Worm (Caenorhabditis elegans) whole organism, young adult: ENCODE results near the gene cpt-5.

ENCODE experiments used
- B0035.1 ChIP-seq: sonication (generic microtip); optimal IDR thresholded peaks from 2 replicates; lab custom pipeline; 2016; ENCODE audit warnings: missing genetic modification characterization, mild to moderate bottlenecking, missing compliant biosample characterization, missing genotype, missing genetic modification reagents
- C06A6.2 ChIP-seq: fragments of 200-800 bp; sonication (Bioruptor generic); conservative IDR thresholded peaks from 2 replicates; pipeline ENCODE4 v1.3.6; 2022; ENCODE audit warnings: missing genetic modification characterization, missing compliant biosample characterization
- F33H1.4 ChIP-seq: fragments of 200-800 bp; sonication (Bioruptor generic); IDR thresholded peaks from 2 replicates; pipeline ENCODE4 v1.3.6; 2022; ENCODE audit warnings: missing genetic modification reagents, missing genetic modification characterization, missing compliant biosample characterization
- F37B4.10 ChIP-seq: fragments of 200-800 bp; sonication (Bioruptor generic); IDR thresholded peaks from 2 replicates; pipeline ENCODE4 v1.3.6; 2022; ENCODE audit warnings: missing genetic modification characterization, missing compliant biosample characterization
- F49E8.2 ChIP-seq: sonication (generic microtip); optimal IDR thresholded peaks from 3 replicates; lab custom pipeline; 2017; ENCODE audit warnings: missing genetic modification characterization, mild to moderate bottlenecking, missing compliant biosample characterization, antibody characterized with exemption, moderate library complexity; ENCODE audit not compliant: insufficient read depth
- F52B5.7 ChIP-seq: sonication (generic microtip); optimal IDR thresholded peaks from 2 replicates; lab custom pipeline; 2016; ENCODE audit warnings: mild to moderate bottlenecking, missing genetic modification characterization, missing compliant biosample characterization
- F55B11.4 ChIP-seq: sonication (generic microtip); optimal IDR thresholded peaks from 2 replicates; lab custom pipeline; 2016; ENCODE audit warnings: missing compliant biosample characterization, missing genetic modification characterization, borderline replicate concordance; ENCODE audit not compliant: insufficient read depth
- K12H6.12 ChIP-seq: fragments of 200-800 bp; sonication (Bioruptor generic); optimal IDR thresholded peaks from 2 replicates; lab custom pipeline; 2018; ENCODE audit warnings: mild to moderate bottlenecking, missing genetic modification characterization, missing compliant biosample characterization
- T26A5.8 ChIP-seq: sonication (generic microtip); optimal IDR thresholded peaks from 2 replicates; lab custom pipeline; 2016; ENCODE audit warnings: missing genetic modification characterization, missing compliant biosample characterization
- Y95B8A.8 ChIP-seq: fragments of 200-800 bp; sonication (Bioruptor generic); IDR thresholded peaks from 2 replicates; pipeline ENCODE4 v1.3.6; 2022; ENCODE audit warnings: missing genetic modification reagents, missing genetic modification characterization, missing compliant biosample characterization
- akir-1 ChIP-seq: fragments of 200-800 bp; sonication (Bioruptor generic); optimal IDR thresholded peaks from 2 replicates; lab custom pipeline; 2018; ENCODE audit warnings: mild to moderate bottlenecking, missing genetic modification characterization, moderate library complexity, missing compliant biosample characterization
- aptf-2 ChIP-seq: fragments of 200-800 bp; sonication (Bioruptor generic); conservative IDR thresholded peaks from 2 replicates; pipeline ENCODE4 v1.3.6; 2022; ENCODE audit warnings: missing genetic modification reagents, missing genetic modification characterization, missing compliant biosample characterization
- atf-7 ChIP-seq: sonication (generic microtip); optimal IDR thresholded peaks from 2 replicates; lab custom pipeline; 2017; ENCODE audit warnings: mild to moderate bottlenecking, missing genetic modification characterization, missing compliant biosample characterization
- athp-1 ChIP-seq: sonication (generic microtip); optimal IDR thresholded peaks from 2 replicates; lab custom pipeline; 2017; ENCODE audit warnings: mild to moderate bottlenecking, missing genetic modification characterization, missing compliant biosample characterization
- attf-3 ChIP-seq: fragments of 200-800 bp; sonication (Bioruptor generic); conservative IDR thresholded peaks from 2 replicates; pipeline ENCODE4 v1.3.6; 2022; ENCODE audit warnings: missing genetic modification reagents, missing genetic modification characterization, missing compliant biosample characterization
- efl-1 ChIP-seq: fragments of 150-350 bp; optimal IDR thresholded peaks from 2 replicates; lab custom pipeline; 2014; ENCODE audit warnings: missing biosample characterization, missing genetic modification reagents, missing genetic modification characterization
- egl-18 ChIP-seq: fragments of 200-800 bp; sonication (Bioruptor generic); IDR thresholded peaks from 2 replicates; pipeline ENCODE4 v1.3.6; 2022; ENCODE audit warnings: missing genetic modification reagents, missing genetic modification characterization, missing compliant biosample characterization
- ets-4 ChIP-seq: fragments of 200-800 bp; sonication (Bioruptor generic); optimal IDR thresholded peaks from 2 replicates; lab custom pipeline; 2018; ENCODE audit warnings: mild to moderate bottlenecking, missing genetic modification characterization, missing compliant biosample characterization
- fkh-3 ChIP-seq: sonication (generic microtip); optimal IDR thresholded peaks from 2 replicates; lab custom pipeline; 2016; ENCODE audit warnings: mild to moderate bottlenecking, missing genetic modification characterization, missing compliant biosample characterization
- hlh-12 ChIP-seq: sonication (generic microtip); optimal IDR thresholded peaks from 2 replicates; lab custom pipeline; 2016; ENCODE audit warnings: missing genetic modification characterization, missing compliant biosample characterization
- hmg-1.2 ChIP-seq: fragments of 200-800 bp; sonication (Bioruptor generic); IDR thresholded peaks from 2 replicates; pipeline ENCODE4 v1.3.6; 2022; ENCODE audit warnings: missing genetic modification reagents, missing genetic modification characterization, missing compliant biosample characterization
- hmg-20 ChIP-seq: fragments of 200-800 bp; sonication (Bioruptor generic); IDR thresholded peaks from 2 replicates; pipeline ENCODE4 v1.3.6; 2022; ENCODE audit warnings: missing genetic modification reagents, missing genetic modification characterization, missing compliant biosample characterization
- let-526 ChIP-seq: fragments of 200-800 bp; sonication (Bioruptor generic); IDR thresholded peaks from 2 replicates; pipeline ENCODE4 v1.3.6; 2022; ENCODE audit warnings: missing genetic modification reagents, missing genetic modification characterization, missing compliant biosample characterization
- lin-35 ChIP-seq, 3 experiments: fragments of 150-350 bp in 2 of 3; sonication (generic microtip) in 1 of 3; optimal IDR thresholded peaks; 2 replicates each; lab custom pipeline; 2014 to 2018; ENCODE audit warnings: missing biosample characterization in 3 of 3, missing genetic modification characterization in 3 of 3, missing genetic modification reagents in 3 of 3
- mcd-1 ChIP-seq: fragments of 200-800 bp; sonication (Bioruptor generic); IDR thresholded peaks from 2 replicates; pipeline ENCODE4 v1.3.6; 2022; ENCODE audit warnings: missing genetic modification reagents, missing genetic modification characterization, missing compliant biosample characterization
- mel-28 ChIP-seq: sonication (generic microtip); optimal IDR thresholded peaks from 2 replicates; lab custom pipeline; 2016; ENCODE audit warnings: borderline replicate concordance, mild to moderate bottlenecking, missing genetic modification characterization, missing compliant biosample characterization
- mes-4 ChIP-seq: sonication (generic microtip); optimal IDR thresholded peaks from 2 replicates; lab custom pipeline; 2016; ENCODE audit warnings: missing genotype, missing genetic modification characterization, missing compliant biosample characterization
- nfya-1 ChIP-seq: sonication (generic microtip); optimal IDR thresholded peaks from 2 replicates; lab custom pipeline; 2017; ENCODE audit warnings: antibody characterized with exemption, missing compliant biosample characterization, missing genetic modification characterization, borderline replicate concordance; ENCODE audit not compliant: insufficient read depth
- nfya-2 ChIP-seq: fragments of 200-800 bp; sonication (Bioruptor generic); IDR thresholded peaks from 2 replicates; pipeline ENCODE4 v1.3.6; 2022; ENCODE audit warnings: missing genetic modification reagents, missing genetic modification characterization, missing compliant biosample characterization
- nhr-120 ChIP-seq: fragments of 200-800 bp; sonication (Bioruptor generic); IDR thresholded peaks from 2 replicates; pipeline ENCODE4 v1.3.6; 2022; ENCODE audit warnings: missing genetic modification characterization, missing compliant biosample characterization
- nhr-27 ChIP-seq: fragments of 200-800 bp; sonication (Bioruptor generic); optimal IDR thresholded peaks from 2 replicates; lab custom pipeline; 2018; ENCODE audit warnings: mild to moderate bottlenecking, missing genetic modification characterization, moderate library complexity, missing compliant biosample characterization
- nhr-80 ChIP-seq: sonication (generic microtip); optimal IDR thresholded peaks from 2 replicates; lab custom pipeline; 2016; ENCODE audit warnings: missing genetic modification characterization, missing compliant biosample characterization
- pbrm-1 ChIP-seq: fragments of 200-800 bp; sonication (Bioruptor generic); IDR thresholded peaks from 2 replicates; pipeline ENCODE4 v1.3.6; 2022; ENCODE audit warnings: missing genetic modification reagents, missing genetic modification characterization, missing compliant biosample characterization
- pha-4 ChIP-seq: fragments of 150-350 bp; sonication (generic microtip); optimal IDR thresholded peaks from 2 replicates; lab custom pipeline; 2014; ENCODE audit warnings: missing biosample characterization, missing genetic modification reagents, missing genetic modification characterization
- rec-8 ChIP-seq, 2 experiments: sonication (generic microtip); optimal IDR thresholded peaks; 2 replicates each; lab custom pipeline; 2016; ENCODE audit warnings: mild to moderate bottlenecking in 2 of 2, missing genetic modification characterization in 2 of 2, missing genetic modification reagents in 2 of 2, missing genotype in 2 of 2, missing biosample characterization in 1 of 2, missing compliant biosample characterization in 1 of 2, moderate library complexity in 1 of 2
- repo-1 ChIP-seq: sonication (generic microtip); optimal IDR thresholded peaks from 2 replicates; lab custom pipeline; 2017; ENCODE audit warnings: mild to moderate bottlenecking, missing genetic modification characterization, missing compliant biosample characterization
- sptf-2 ChIP-seq: fragments of 200-800 bp; sonication (Bioruptor generic); optimal IDR thresholded peaks from 2 replicates; lab custom pipeline; 2018; ENCODE audit warnings: mild to moderate bottlenecking, missing genetic modification characterization, missing compliant biosample characterization
- zim-3 ChIP-seq: sonication (generic microtip); optimal IDR thresholded peaks from 2 replicates; lab custom pipeline; 2017; ENCODE audit warnings: mild to moderate bottlenecking, missing genetic modification characterization, moderate library complexity, missing compliant biosample characterization
- ztf-25 ChIP-seq: fragments of 200-800 bp; sonication (Bioruptor generic); IDR thresholded peaks from 2 replicates; pipeline ENCODE4 v1.3.6; 2022; ENCODE audit warnings: missing genetic modification reagents, missing genetic modification characterization, missing compliant biosample characterization
- ztf-26 ChIP-seq: sonication (generic microtip); optimal IDR thresholded peaks from 2 replicates; lab custom pipeline; 2017; ENCODE audit warnings: missing genetic modification characterization, missing compliant biosample characterization
- ztf-6 ChIP-seq: fragments of 200-800 bp; sonication (Bioruptor generic); IDR thresholded peaks from 2 replicates; pipeline ENCODE4 v1.3.6; 2022; ENCODE audit warnings: missing genetic modification reagents, missing genetic modification characterization, missing compliant biosample characterization

Gene cpt-5

DNA sequence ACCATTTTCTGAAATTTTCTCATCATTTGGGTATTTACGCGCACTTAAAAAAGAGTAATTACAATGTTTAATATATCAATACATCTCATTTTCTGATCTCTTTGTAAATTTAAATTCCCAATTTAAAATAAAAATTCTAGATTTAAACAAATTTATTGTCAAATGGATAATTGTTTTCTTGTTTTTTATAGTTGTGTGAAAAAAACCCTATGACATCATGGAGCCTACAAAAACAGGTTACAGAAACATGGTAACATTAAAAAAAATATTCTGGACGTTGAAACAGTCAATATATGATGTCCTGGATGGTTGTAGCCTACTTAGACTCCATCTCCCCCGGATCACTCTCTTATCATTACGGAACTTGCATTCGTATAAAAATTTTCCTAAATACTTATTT lies 16.5 kb downstream of the cpt-5 start, which contains the start of gene spp-12:
spp-12 (plus strand) TSS at position 301 of the 400 bp plus-strand sequence.
- TF ChIP-seq hmg-20 (no peak), mel-28 (tag; lab: Kevin White, UChicago) (no peak), ztf-26 (tag; lab: Kevin White, UChicago) (no peak), let-526 (GFP tag; lab: Robert Waterston, UW) (no peak), K12H6.12 (tag; lab: Kevin White, UChicago) (no peak), F52B5.7 (tag; lab: Kevin White, UChicago) (no peak), F55B11.4 (tag; lab: Kevin White, UChicago) (no peak), T26A5.8 (tag; lab: Kevin White, UChicago) (no peak), athp-1 (tag; lab: Kevin White, UChicago) (no peak), fkh-3 (tag; lab: Kevin White, UChicago) (no peak), nhr-27 (tag; lab: Kevin White, UChicago) (no peak), ets-4 (GFP tag; lab: Kevin White, UChicago) (no peak)
- TF ChIP-seq, all 124 proteins: peak for 0

DNA sequence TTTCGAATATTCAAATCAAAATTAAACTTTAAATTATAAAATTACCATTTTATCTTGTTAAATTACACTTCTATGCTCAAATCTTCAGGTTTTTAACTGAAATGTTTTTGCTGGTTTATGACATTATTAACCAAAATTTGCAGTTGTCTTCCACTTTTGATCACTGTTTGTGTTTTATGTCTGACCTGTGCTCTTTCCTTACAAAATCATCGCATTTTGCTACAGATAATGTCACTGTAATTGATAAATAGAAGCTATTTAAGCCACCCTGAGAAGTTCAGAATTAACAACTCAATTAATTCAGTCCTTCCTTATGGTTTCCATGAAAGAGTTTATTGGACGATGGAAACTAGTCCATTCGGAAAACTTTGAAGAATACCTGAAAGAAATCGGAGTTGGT lies 17.5 kb downstream of the cpt-5 start, which contains the start of gene lbp-8:
lbp-8 (plus strand) TSS at position 301 of the 400 bp plus-strand sequence.
- no peak for TF ChIP-seq hmg-1.2 (GFP tag; lab: Robert Waterston, UW)
- no peak for TF ChIP-seq F37B4.10 (GFP tag; lab: Robert Waterston, UW)
- TF ChIP-seq C06A6.2 (GFP tag; lab: Robert Waterston, UW) = no peak
- no peak for TF ChIP-seq B0035.1 (tag; lab: Kevin White, UChicago)
- no peak for TF ChIP-seq rec-8 (tag; optimal IDR thresholded peaks at IDR 0.05; lab: Kevin White, UChicago)
- no peak for TF ChIP-seq zim-3 (tag; lab: Kevin White, UChicago)
- no peak for TF ChIP-seq let-526 (GFP tag; lab: Robert Waterston, UW)
- no peak for TF ChIP-seq hlh-12 (tag; lab: Kevin White, UChicago)
- no peak for TF ChIP-seq mes-4
- no peak for TF ChIP-seq pbrm-1 (GFP tag; lab: Robert Waterston, UW)

DNA sequence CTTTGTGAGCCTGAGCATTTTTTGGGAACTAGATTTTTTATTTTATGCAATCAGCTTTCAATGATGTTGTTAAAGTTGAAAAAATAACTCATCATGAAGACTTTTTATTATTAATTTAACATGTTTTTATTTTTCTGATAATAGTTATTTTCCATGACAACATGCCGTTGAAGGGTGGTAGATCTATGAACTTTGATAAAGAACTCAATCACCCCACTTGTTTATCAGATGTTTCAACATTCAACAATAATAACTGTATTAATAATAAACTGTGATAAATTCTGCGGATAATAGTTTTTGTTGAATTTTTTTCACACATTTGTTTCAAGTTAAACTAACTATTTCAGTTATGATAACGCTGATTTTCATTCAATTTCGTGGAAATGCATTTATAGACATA lies 18.5 kb downstream of the cpt-5 start:
- TF ChIP-seq nhr-80 (tag; lab: Kevin White, UChicago) (peak; percentile 52), ztf-6 (GFP tag; lab: Robert Waterston, UW) (no peak)

DNA sequence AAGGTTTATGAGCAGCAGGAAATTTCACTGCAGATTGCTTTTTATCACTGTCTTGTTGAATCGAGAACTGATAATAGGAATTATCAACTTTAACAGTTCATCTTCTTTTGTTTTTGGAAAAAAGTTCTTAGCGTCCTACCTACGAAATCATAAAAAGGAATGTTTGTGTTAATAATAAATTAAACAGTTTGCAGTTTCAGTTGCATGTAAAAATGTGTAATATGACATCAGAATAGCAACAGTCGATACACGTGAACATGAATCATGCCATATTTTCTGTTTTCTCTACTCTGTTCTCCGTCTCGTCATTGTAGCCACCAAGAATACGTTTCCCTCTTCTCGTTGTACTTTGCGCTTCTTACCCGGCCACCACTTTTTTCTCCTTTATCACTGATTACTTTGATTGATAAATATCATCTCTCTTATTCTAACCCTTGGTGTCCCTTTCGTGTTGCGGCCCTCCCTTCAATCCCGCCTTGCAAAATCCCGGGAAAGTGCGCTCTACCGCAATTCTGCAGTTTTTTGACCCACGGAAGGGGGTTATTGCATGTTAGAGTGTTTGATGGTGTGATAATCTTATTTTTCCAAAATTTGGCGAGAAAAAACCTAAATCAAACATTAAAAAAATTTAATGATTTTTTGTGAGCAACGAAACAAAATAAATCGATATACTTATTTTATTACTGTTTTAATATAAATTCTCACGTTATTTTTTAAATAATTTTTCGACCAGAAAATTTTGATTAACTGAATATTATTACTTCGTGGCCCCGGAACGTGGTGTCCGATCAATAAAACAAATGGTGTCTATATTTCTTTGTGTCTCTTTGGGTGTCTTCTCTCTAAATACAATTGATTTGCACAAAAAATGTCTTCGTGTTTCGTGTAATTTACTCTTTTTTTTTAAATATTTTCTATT lies 19.7 kb downstream of the cpt-5 start, which contains the start of gene sptl-3:
sptl-3 (plus strand) TSS at position 869 of the 919 bp plus-strand sequence.
- TF ChIP-seq lin-35 (GFP tag; optimal IDR thresholded peaks at IDR 0.05; lab: Kevin White, UChicago) (peak in 1 of 3 experiments; percentile 29), ztf-26 (tag; lab: Kevin White, UChicago) (peak; percentile 40), nhr-80 (tag; lab: Kevin White, UChicago) (peak; percentile 86), sptf-2 (GFP tag; lab: Kevin White, UChicago) (no peak), F33H1.4 (GFP tag; lab: Robert Waterston, UW) (no peak), egl-18 (GFP tag; lab: Robert Waterston, UW) (no peak), ztf-25 (GFP tag; lab: Robert Waterston, UW) (no peak), nfya-2 (no peak), atf-7 (peak; percentile 65), nhr-120 (no peak), nfya-1 (tag; lab: Kevin White, UChicago) (no peak), akir-1 (GFP tag; lab: Kevin White, UChicago) (no peak), aptf-2 (GFP tag; lab: Robert Waterston, UW) (no peak), B0035.1 (tag; lab: Kevin White, UChicago) (no peak), efl-1 (GFP tag; lab: Kevin White, UChicago) (no peak), attf-3 (GFP tag; lab: Robert Waterston, UW) (no peak), C06A6.2 (GFP tag; lab: Robert Waterston, UW) (no peak), F49E8.2 (tag; lab: Kevin White, UChicago) (no peak), hlh-12 (tag; lab: Kevin White, UChicago) (no peak), Y95B8A.8 (GFP tag; lab: Robert Waterston, UW) (no peak), athp-1 (tag; lab: Kevin White, UChicago) (no peak), mcd-1 (GFP tag; lab: Robert Waterston, UW) (peak; percentile 53), pha-4 (tag; lab: Kevin White, UChicago) (no peak), repo-1 (no peak)
